Fruit fly (Drosophila melanogaster): ENCODE results near the gene bap.

dm6 chr3R:21360192-21360535 is 28.5 kb upstream of the bap start:
- TF ChIP-seq psq (optimal IDR thresholded peaks at IDR 0.05) (no peak), Dll (optimal IDR thresholded peaks at IDR 0.05) (no peak), EcR (GFP tag; optimal IDR thresholded peaks at IDR 0.05) (no peak), CG8478 (optimal IDR thresholded peaks at IDR 0.05) (no peak), pan (optimal IDR thresholded peaks at IDR 0.05) (no peak), usp (GFP tag; optimal IDR thresholded peaks at IDR 0.05) (no peak)

All from whole organism.